Worm (Caenorhabditis elegans) whole organism, young adult: ENCODE results near the gene ZK512.8.

ENCODE experiments used
- C06A6.2 ChIP-seq: fragments of 200-800 bp; sonication (Bioruptor generic); conservative IDR thresholded peaks from 2 replicates; pipeline ENCODE4 v1.3.6; 2022; ENCODE audit warnings: missing genetic modification characterization, missing compliant biosample characterization
- D2030.7 ChIP-seq: fragments of 200-800 bp; sonication (Bioruptor generic); IDR thresholded peaks from 2 replicates; pipeline ENCODE4 v1.3.6; 2022; ENCODE audit warnings: missing genetic modification reagents, missing genetic modification characterization, missing compliant biosample characterization
- F10E7.11 ChIP-seq: sonication (generic microtip); optimal IDR thresholded peaks from 2 replicates; lab custom pipeline; 2017; ENCODE audit warnings: mild to moderate bottlenecking, missing genetic modification characterization, moderate library complexity, missing compliant biosample characterization
- F23B12.7 ChIP-seq: sonication (generic microtip); optimal IDR thresholded peaks from 2 replicates; lab custom pipeline; 2017; ENCODE audit warnings: missing genetic modification characterization, mild to moderate bottlenecking, missing compliant biosample characterization, antibody characterized with exemption, moderate library complexity; ENCODE audit not compliant: insufficient read depth
- Y53F4B.3 ChIP-seq: fragments of 200-800 bp; sonication (Bioruptor generic); IDR thresholded peaks from 2 replicates; pipeline ENCODE4 v1.3.6; 2022; ENCODE audit warnings: missing genetic modification reagents, missing genetic modification characterization, missing compliant biosample characterization
- Y53G8AR.9 ChIP-seq: fragments of 200-800 bp; sonication (Bioruptor generic); conservative IDR thresholded peaks from 2 replicates; pipeline ENCODE4 v1.3.6; 2022; ENCODE audit warnings: missing genetic modification reagents, missing genetic modification characterization, missing compliant biosample characterization
- Y67H2A.10 ChIP-seq: fragments of 200-800 bp; sonication (Bioruptor generic); conservative IDR thresholded peaks from 2 replicates; pipeline ENCODE4 v1.3.6; 2022; ENCODE audit warnings: missing genetic modification reagents, missing genetic modification characterization, missing compliant biosample characterization
- aptf-2 ChIP-seq: fragments of 200-800 bp; sonication (Bioruptor generic); conservative IDR thresholded peaks from 2 replicates; pipeline ENCODE4 v1.3.6; 2022; ENCODE audit warnings: missing genetic modification reagents, missing genetic modification characterization, missing compliant biosample characterization
- aptf-3 ChIP-seq: fragments of 200-800 bp; sonication (Bioruptor generic); IDR thresholded peaks from 2 replicates; pipeline ENCODE4 v1.3.6; 2022; ENCODE audit warnings: missing genetic modification characterization, missing compliant biosample characterization
- attf-3 ChIP-seq: fragments of 200-800 bp; sonication (Bioruptor generic); conservative IDR thresholded peaks from 2 replicates; pipeline ENCODE4 v1.3.6; 2022; ENCODE audit warnings: missing genetic modification reagents, missing genetic modification characterization, missing compliant biosample characterization
- attf-6 ChIP-seq: fragments of 200-800 bp; sonication (Bioruptor generic); IDR thresholded peaks from 2 replicates; pipeline ENCODE4 v1.3.6; 2022; ENCODE audit warnings: missing genetic modification reagents, missing genetic modification characterization, missing compliant biosample characterization
- cebp-1 ChIP-seq, 2 experiments: fragments of 200-800 bp in 1 of 2; sonication (Bioruptor generic) in 1 of 2; sonication (generic microtip) in 1 of 2; IDR thresholded peaks in 1 of 2; optimal IDR thresholded peaks in 1 of 2; 2 replicates each; pipeline versions ENCODE4 v1.3.6 to Lab custom; 2017 to 2022; ENCODE audit warnings: missing compliant biosample characterization in 2 of 2, missing genetic modification characterization in 2 of 2, mild to moderate bottlenecking in 1 of 2, missing genetic modification reagents in 1 of 2, moderate library complexity in 1 of 2
- ceh-27 ChIP-seq: fragments of 200-800 bp; sonication (Bioruptor generic); optimal IDR thresholded peaks from 2 replicates; lab custom pipeline; 2018; ENCODE audit warnings: mild to moderate bottlenecking, missing genetic modification characterization, moderate library complexity, missing compliant biosample characterization
- ceh-79 ChIP-seq: sonication (generic microtip); optimal IDR thresholded peaks from 2 replicates; lab custom pipeline; 2017; ENCODE audit warnings: mild to moderate bottlenecking, missing genetic modification characterization, missing compliant biosample characterization
- efl-1 ChIP-seq: fragments of 150-350 bp; optimal IDR thresholded peaks from 2 replicates; lab custom pipeline; 2014; ENCODE audit warnings: missing biosample characterization, missing genetic modification reagents, missing genetic modification characterization
- egrh-3 ChIP-seq: fragments of 200-800 bp; sonication (Bioruptor generic); IDR thresholded peaks from 2 replicates; pipeline ENCODE4 v1.3.6; 2022; ENCODE audit warnings: missing genetic modification reagents, missing genetic modification characterization, missing compliant biosample characterization
- ets-4 ChIP-seq: fragments of 200-800 bp; sonication (Bioruptor generic); optimal IDR thresholded peaks from 2 replicates; lab custom pipeline; 2018; ENCODE audit warnings: mild to moderate bottlenecking, missing genetic modification characterization, missing compliant biosample characterization
- gei-17 ChIP-seq: fragments of 200-800 bp; sonication (Bioruptor generic); optimal IDR thresholded peaks from 2 replicates; lab custom pipeline; 2018; ENCODE audit warnings: mild to moderate bottlenecking, missing genetic modification characterization, missing compliant biosample characterization
- hmg-20 ChIP-seq: fragments of 200-800 bp; sonication (Bioruptor generic); IDR thresholded peaks from 2 replicates; pipeline ENCODE4 v1.3.6; 2022; ENCODE audit warnings: missing genetic modification reagents, missing genetic modification characterization, missing compliant biosample characterization
- hsf-1 ChIP-seq: fragments of 200-800 bp; sonication (Bioruptor generic); IDR thresholded peaks from 2 replicates; pipeline ENCODE4 v1.3.6; 2022; ENCODE audit warnings: missing genetic modification reagents, missing genetic modification characterization, missing compliant biosample characterization
- let-526 ChIP-seq: fragments of 200-800 bp; sonication (Bioruptor generic); IDR thresholded peaks from 2 replicates; pipeline ENCODE4 v1.3.6; 2022; ENCODE audit warnings: missing genetic modification reagents, missing genetic modification characterization, missing compliant biosample characterization
- lin-26 ChIP-seq: fragments of 200-800 bp; sonication (Bioruptor generic); IDR thresholded peaks from 2 replicates; pipeline ENCODE4 v1.3.6; 2022; ENCODE audit warnings: missing genetic modification reagents, missing genetic modification characterization, missing compliant biosample characterization
- lin-35 ChIP-seq, 3 experiments: fragments of 150-350 bp in 2 of 3; sonication (generic microtip) in 1 of 3; optimal IDR thresholded peaks; 2 replicates each; lab custom pipeline; 2014 to 2018; ENCODE audit warnings: missing biosample characterization in 3 of 3, missing genetic modification characterization in 3 of 3, missing genetic modification reagents in 3 of 3
- lin-40 ChIP-seq: sonication (generic microtip); optimal IDR thresholded peaks from 2 replicates; lab custom pipeline; 2016; ENCODE audit warnings: missing genetic modification characterization, mild to moderate bottlenecking, missing compliant biosample characterization, missing genotype, missing genetic modification reagents
- lin-54 ChIP-seq: fragments of 200-800 bp; sonication (Bioruptor generic); optimal IDR thresholded peaks from 2 replicates; lab custom pipeline; 2018; ENCODE audit warnings: mild to moderate bottlenecking, missing genetic modification characterization, missing compliant biosample characterization
- lsy-27 ChIP-seq: sonication (generic microtip); optimal IDR thresholded peaks from 2 replicates; lab custom pipeline; 2017; ENCODE audit warnings: missing genetic modification characterization, mild to moderate bottlenecking, missing compliant biosample characterization, antibody characterized with exemption, missing genotype, borderline replicate concordance; ENCODE audit not compliant: insufficient read depth
- madf-10 ChIP-seq: sonication (generic microtip); optimal IDR thresholded peaks from 2 replicates; lab custom pipeline; 2016; ENCODE audit warnings: mild to moderate bottlenecking, missing genetic modification characterization, missing compliant biosample characterization
- madf-3 ChIP-seq: fragments of 200-800 bp; sonication (Bioruptor generic); IDR thresholded peaks from 2 replicates; pipeline ENCODE4 v1.3.6; 2022; ENCODE audit warnings: missing genetic modification reagents, missing genetic modification characterization, missing compliant biosample characterization
- madf-8 ChIP-seq: fragments of 200-800 bp; sonication (Bioruptor generic); conservative IDR thresholded peaks from 2 replicates; pipeline ENCODE4 v1.3.6; 2022; ENCODE audit warnings: missing genetic modification reagents, missing genetic modification characterization, missing compliant biosample characterization
- mel-28 ChIP-seq: sonication (generic microtip); optimal IDR thresholded peaks from 2 replicates; lab custom pipeline; 2016; ENCODE audit warnings: borderline replicate concordance, mild to moderate bottlenecking, missing genetic modification characterization, missing compliant biosample characterization
- mes-4 ChIP-seq: sonication (generic microtip); optimal IDR thresholded peaks from 2 replicates; lab custom pipeline; 2016; ENCODE audit warnings: missing genotype, missing genetic modification characterization, missing compliant biosample characterization
- rpc-1 ChIP-seq, 2 experiments: fragments of 150-350 bp in 1 of 2; sonication (generic microtip) in 1 of 2; optimal IDR thresholded peaks; 2 replicates each; lab custom pipeline; 2014 to 2018; ENCODE audit warnings: missing biosample characterization in 1 of 2, missing genetic modification characterization in 1 of 2, missing genetic modification reagents in 1 of 2, missing genotype in 1 of 2
- sea-2 ChIP-seq: fragments of 200-800 bp; sonication (Bioruptor generic); IDR thresholded peaks from 2 replicates; pipeline ENCODE4 v1.3.6; 2022; ENCODE audit warnings: missing genetic modification characterization, missing compliant biosample characterization
- snpc-1.3 ChIP-seq: sonication (generic microtip); optimal IDR thresholded peaks from 2 replicates; lab custom pipeline; 2017; ENCODE audit warnings: missing genetic modification characterization, mild to moderate bottlenecking, missing compliant biosample characterization, antibody characterized with exemption, moderate library complexity, missing genotype, missing genetic modification reagents; ENCODE audit not compliant: insufficient read depth
- zfh-2 ChIP-seq: fragments of 200-800 bp; sonication (Bioruptor generic); conservative IDR thresholded peaks from 2 replicates; pipeline ENCODE4 v1.3.6; 2022; ENCODE audit warnings: missing genetic modification reagents, missing genetic modification characterization, missing compliant biosample characterization
- zim-3 ChIP-seq: sonication (generic microtip); optimal IDR thresholded peaks from 2 replicates; lab custom pipeline; 2017; ENCODE audit warnings: mild to moderate bottlenecking, missing genetic modification characterization, moderate library complexity, missing compliant biosample characterization
- ztf-18 ChIP-seq: sonication (generic microtip); optimal IDR thresholded peaks from 2 replicates; lab custom pipeline; 2016; ENCODE audit warnings: missing genotype, mild to moderate bottlenecking, missing genetic modification characterization, missing compliant biosample characterization
- ztf-26 ChIP-seq: sonication (generic microtip); optimal IDR thresholded peaks from 2 replicates; lab custom pipeline; 2017; ENCODE audit warnings: missing genetic modification characterization, missing compliant biosample characterization
- ztf-28 ChIP-seq: fragments of 200-800 bp; sonication (Bioruptor generic); IDR thresholded peaks from 2 replicates; pipeline ENCODE4 v1.3.6; 2022; ENCODE audit warnings: missing genetic modification reagents, missing genetic modification characterization, missing compliant biosample characterization
- ztf-3 ChIP-seq: fragments of 200-800 bp; sonication (Bioruptor generic); optimal IDR thresholded peaks from 2 replicates; lab custom pipeline; 2018; ENCODE audit warnings: mild to moderate bottlenecking, missing genetic modification characterization, missing compliant biosample characterization

ZK512.8 gene

DNA sequence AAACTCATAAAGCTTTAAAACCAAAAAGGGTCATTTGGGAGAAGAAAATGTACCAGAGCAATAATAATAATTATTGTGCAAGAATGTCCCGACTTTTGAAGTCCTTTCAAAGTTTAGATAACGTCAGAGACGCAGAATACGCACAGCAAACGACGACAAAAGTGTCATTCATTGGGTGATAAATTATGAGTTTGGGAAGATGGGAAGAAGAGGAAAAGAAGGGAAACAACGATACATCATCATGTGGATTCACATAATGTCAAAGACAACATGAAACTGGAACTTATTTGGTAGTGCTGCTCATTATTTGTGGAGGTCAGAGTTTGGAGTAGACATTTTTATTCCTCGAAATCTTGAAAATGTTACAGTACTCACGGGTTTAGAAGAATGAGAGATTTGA lies 32.0 kb downstream of the ZK512.8 start:
- TF ChIP-seq madf-8 (GFP tag; lab: Robert Waterston, UW): no peak
- TF ChIP-seq lin-26 (GFP tag; lab: Robert Waterston, UW): no peak
- TF ChIP-seq attf-6: no peak
- TF ChIP-seq madf-3 (GFP tag; lab: Robert Waterston, UW): no peak
- no peak for TF ChIP-seq lin-40 (tag; lab: Kevin White, UChicago)
- TF ChIP-seq ztf-26 (tag; lab: Kevin White, UChicago): no peak
- no peak for TF ChIP-seq aptf-3 (GFP tag; lab: Robert Waterston, UW)
- TF ChIP-seq ceh-27: no peak
- no peak for TF ChIP-seq sea-2
- no peak for TF ChIP-seq lin-54 (GFP tag; lab: Kevin White, UChicago)
- TF ChIP-seq attf-3 (GFP tag; lab: Robert Waterston, UW): no peak
- no peak for TF ChIP-seq ztf-28 (GFP tag; lab: Robert Waterston, UW)
- no peak for TF ChIP-seq D2030.7
- TF ChIP-seq lin-35 (GFP tag; optimal IDR thresholded peaks at IDR 0.05; lab: Kevin White, UChicago): no peak
- no peak for TF ChIP-seq ceh-79 (tag; lab: Kevin White, UChicago)
- TF ChIP-seq cebp-1 (GFP tag; IDR thresholded peaks at IDR 0.05; lab: Robert Waterston, UW): no peak
- no peak for TF ChIP-seq cebp-1 (tag; optimal IDR thresholded peaks at IDR 0.05; lab: Kevin White, UChicago)
- TF ChIP-seq Y53G8AR.9 (GFP tag; lab: Robert Waterston, UW): no peak
- TF ChIP-seq, all 124 proteins: peak for 0

DNA sequence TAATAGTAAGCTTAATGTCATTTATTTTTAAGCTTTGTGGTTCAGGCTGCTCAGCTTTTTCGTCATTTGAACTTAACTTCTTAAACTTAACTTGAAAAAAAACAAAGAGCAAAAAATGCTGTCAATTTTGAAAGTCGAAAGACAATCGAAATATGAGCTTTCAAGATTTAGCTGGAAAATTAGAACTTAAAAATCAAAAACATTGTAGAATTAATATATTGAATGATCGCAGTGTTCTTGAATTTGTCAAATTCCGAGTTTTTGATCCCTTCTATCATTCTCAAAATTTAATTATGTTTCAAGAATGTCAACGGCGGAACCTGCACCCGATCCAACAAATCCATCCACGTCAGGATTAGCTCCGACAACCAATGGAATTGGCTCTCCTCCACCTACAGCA lies 35.4 kb downstream of the ZK512.8 start, which contains the start of gene tax-4:
tax-4 (plus strand) TSS at position 301 of the 400 bp plus-strand sequence.
- TF ChIP-seq F23B12.7 (tag; lab: Kevin White, UChicago): no peak
- TF ChIP-seq let-526: no peak
- no peak for TF ChIP-seq lin-40 (tag; lab: Kevin White, UChicago)
- TF ChIP-seq lsy-27 (tag; lab: Kevin White, UChicago): no peak
- no peak for TF ChIP-seq efl-1 (GFP tag; lab: Kevin White, UChicago)
- no peak for TF ChIP-seq zim-3
- TF ChIP-seq F10E7.11 (tag; lab: Kevin White, UChicago): no peak
- TF ChIP-seq ztf-18 (tag; lab: Kevin White, UChicago): no peak
- TF ChIP-seq egrh-3 (GFP tag; lab: Robert Waterston, UW): no peak
- no peak for TF ChIP-seq Y53F4B.3
- no peak for TF ChIP-seq zfh-2 (GFP tag; lab: Robert Waterston, UW)
- no peak for TF ChIP-seq hsf-1 (GFP tag; lab: Robert Waterston, UW)
- no peak for TF ChIP-seq ets-4
- no peak for TF ChIP-seq hmg-20 (GFP tag; lab: Robert Waterston, UW)
- TF ChIP-seq aptf-2 (GFP tag; lab: Robert Waterston, UW): no peak

DNA sequence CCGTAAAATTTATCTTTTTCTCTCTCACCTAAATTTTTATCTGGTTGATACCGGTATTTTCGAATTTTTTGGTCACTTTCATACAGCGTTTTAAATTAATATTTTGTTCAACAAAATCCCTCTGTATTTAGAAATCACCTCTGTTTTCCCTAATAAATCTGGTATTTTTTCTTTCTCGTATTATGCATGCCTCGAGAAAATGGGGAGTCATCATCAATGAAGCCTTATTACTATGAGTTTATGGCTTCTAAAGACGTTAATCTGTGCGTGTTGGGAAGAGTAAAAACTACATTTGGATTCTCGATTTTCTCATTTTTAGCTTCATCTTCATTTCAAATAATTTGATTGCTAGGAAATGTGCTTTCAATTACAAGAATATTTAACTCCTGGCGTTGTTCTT lies 39.9 kb downstream of the ZK512.8 start, which contains the start of gene ZC84.7:
ZC84.7 (plus strand) TSS at position 301 of the 400 bp plus-strand sequence.
- TF ChIP-seq egrh-3 (GFP tag; lab: Robert Waterston, UW): no peak
- TF ChIP-seq snpc-1.3 (tag; lab: Kevin White, UChicago): no peak
- TF ChIP-seq rpc-1 (optimal IDR thresholded peaks at IDR 0.05; lab: Kevin White, UChicago): no peak
- TF ChIP-seq rpc-1 (tag; optimal IDR thresholded peaks at IDR 0.05; lab: Kevin White, UChicago): no peak
- TF ChIP-seq ceh-79 (tag; lab: Kevin White, UChicago): no peak
- no peak for TF ChIP-seq mes-4
- no peak for TF ChIP-seq mel-28
- TF ChIP-seq ztf-3 (GFP tag; lab: Kevin White, UChicago): no peak
- TF ChIP-seq C06A6.2: no peak
- no peak for TF ChIP-seq gei-17
- no peak for TF ChIP-seq Y67H2A.10
- TF ChIP-seq madf-10 (tag; lab: Kevin White, UChicago): no peak
- no peak for TF ChIP-seq lin-35 (GFP tag; optimal IDR thresholded peaks at IDR 0.05; lab: Kevin White, UChicago)
- no peak for TF ChIP-seq lsy-27 (tag; lab: Kevin White, UChicago)
